Fruit fly (Drosophila melanogaster) whole organism, embryonic: Measurements from ENCODE around the gene Oatp30B.
A peak's percentile ranks its signal among the peaks of the same experiment; 100 is the strongest.

Experiments
- Bdp1 ChIP-seq: fragments of 200-800 bp; sonication (Bioruptor generic); optimal IDR thresholded peaks from 3 replicates; lab custom pipeline; 2016; ENCODE audit warnings: missing biosample characterization, missing genetic modification characterization
- CG10274 ChIP-seq: fragments of 200-800 bp; sonication (Bioruptor generic); optimal IDR thresholded peaks from 3 replicates; lab custom pipeline; 2017; ENCODE audit warnings: missing biosample characterization, mild to moderate bottlenecking, missing genetic modification characterization
- CG10431 ChIP-seq: fragments of 200-800 bp; sonication (Bioruptor generic); optimal IDR thresholded peaks from 3 replicates; lab custom pipeline; 2018; ENCODE audit warnings: missing biosample characterization, mild to moderate bottlenecking, missing genetic modification characterization
- CG10565 ChIP-seq: fragments of 200-800 bp; sonication (Bioruptor generic); optimal IDR thresholded peaks from 3 replicates; lab custom pipeline; 2016; ENCODE audit warnings: missing biosample characterization, mild to moderate bottlenecking, missing genetic modification characterization
- CG10979 ChIP-seq: fragments of 200-800 bp; sonication (Bioruptor generic); optimal IDR thresholded peaks from 2 replicates; lab custom pipeline; 2018; ENCODE audit warnings: missing biosample characterization, mild to moderate bottlenecking, missing genetic modification characterization, moderate library complexity
- CG11085 ChIP-seq: fragments of 200-800 bp; sonication (Bioruptor generic); IDR thresholded peaks from 2 replicates; pipeline ENCODE4 v1.3.6; 2022; ENCODE audit warnings: missing biosample characterization, missing genetic modification characterization
- CG11560 ChIP-seq: fragments of 200-800 bp; sonication (Bioruptor generic); IDR thresholded peaks from 3 replicates; pipeline ENCODE4 v1.3.6; 2022; ENCODE audit warnings: missing biosample characterization, missing genetic modification characterization
- CG12071 ChIP-seq: fragments of 200-800 bp; sonication (Bioruptor generic); optimal IDR thresholded peaks from 3 replicates; lab custom pipeline; 2018; ENCODE audit warnings: missing biosample characterization, mild to moderate bottlenecking, missing genetic modification characterization
- CG12104 ChIP-seq: fragments of 200-800 bp; sonication (Bioruptor generic); optimal IDR thresholded peaks from 3 replicates; lab custom pipeline; 2016; ENCODE audit warnings: missing biosample characterization, missing genetic modification characterization
- CG13287 ChIP-seq: fragments of 200-800 bp; sonication (Bioruptor generic); IDR thresholded peaks from 2 replicates; pipeline ENCODE4 v1.3.6; 2022; ENCODE audit warnings: missing biosample characterization, missing genetic modification characterization; ENCODE audit not compliant: partially characterized antibody
- CG13894 ChIP-seq: fragments of 200-800 bp; sonication (Bioruptor generic); optimal IDR thresholded peaks from 3 replicates; lab custom pipeline; 2018; ENCODE audit warnings: missing biosample characterization, mild to moderate bottlenecking, missing genetic modification characterization, moderate library complexity
- CG14441 ChIP-seq: fragments of 200-800 bp; sonication (Bioruptor generic); IDR thresholded peaks from 2 replicates; pipeline ENCODE4 v1.3.6; 2022; ENCODE audit warnings: missing biosample characterization, missing genetic modification characterization
- CG17361 ChIP-seq: fragments of 200-800 bp; sonication (Bioruptor generic); IDR thresholded peaks from 3 replicates; pipeline ENCODE4 v1.3.6; 2022; ENCODE audit warnings: missing biosample characterization, missing genetic modification characterization
- CG17912 ChIP-seq: fragments of 200-800 bp; sonication (Bioruptor generic); optimal IDR thresholded peaks from 2 replicates; lab custom pipeline; 2018; ENCODE audit warnings: missing biosample characterization, mild to moderate bottlenecking, missing genetic modification characterization
- CG2120 ChIP-seq: fragments of 200-800 bp; sonication (Bioruptor generic); optimal IDR thresholded peaks from 3 replicates; lab custom pipeline; 2016; ENCODE audit warnings: missing biosample characterization, missing genetic modification characterization
- CG6175 ChIP-seq: fragments of 200-800 bp; sonication (Bioruptor generic); IDR thresholded peaks from 3 replicates; pipeline ENCODE4 v1.3.6; 2022; ENCODE audit warnings: missing biosample characterization, missing genetic modification characterization
- CG7556 ChIP-seq: fragments of 200-800 bp; sonication (Bioruptor generic); optimal IDR thresholded peaks from 2 replicates; lab custom pipeline; 2017; ENCODE audit warnings: missing biosample characterization, mild to moderate bottlenecking, missing genetic modification characterization
- CG7786 ChIP-seq: fragments of 200-800 bp; sonication (Bioruptor generic); optimal IDR thresholded peaks from 2 replicates; lab custom pipeline; 2016; ENCODE audit warnings: missing biosample characterization, missing genetic modification characterization
- CG8478 ChIP-seq: fragments of >200 bp; optimal IDR thresholded peaks from 2 replicates; lab custom pipeline; 2018
- CG9876 ChIP-seq: fragments of 200-800 bp; sonication (Bioruptor generic); optimal IDR thresholded peaks from 2 replicates; lab custom pipeline; 2016; ENCODE audit warnings: missing biosample characterization, missing genetic modification characterization
- CTCF ChIP-seq: fragments of 200-800 bp; sonication (Bioruptor generic); optimal IDR thresholded peaks from 2 replicates; lab custom pipeline; 2017; ENCODE audit warnings: missing biosample characterization, mild to moderate bottlenecking, missing genetic modification characterization, moderate library complexity
- Chrac-16 ChIP-seq: fragments of 200-800 bp; sonication (Bioruptor generic); optimal IDR thresholded peaks from 3 replicates; lab custom pipeline; 2016; ENCODE audit warnings: missing biosample characterization, missing genetic modification characterization
- Doc3 ChIP-seq: fragments of 200-800 bp; sonication (Bioruptor generic); IDR thresholded peaks from 3 replicates; pipeline ENCODE4 v1.3.6; 2022; ENCODE audit warnings: missing biosample characterization, missing genetic modification characterization; ENCODE audit not compliant: partially characterized antibody
- Elba2 ChIP-seq: fragments of 200-800 bp; sonication (Bioruptor generic); optimal IDR thresholded peaks from 3 replicates; lab custom pipeline; 2016; ENCODE audit warnings: missing biosample characterization, missing genetic modification characterization
- Ets97D ChIP-seq: fragments of 200-800 bp; sonication (Bioruptor generic); optimal IDR thresholded peaks from 3 replicates; lab custom pipeline; 2016; ENCODE audit warnings: missing biosample characterization, missing genetic modification characterization
- Fer1 ChIP-seq: fragments of 200-800 bp; sonication (Bioruptor generic); optimal IDR thresholded peaks from 2 replicates; lab custom pipeline; 2017; ENCODE audit warnings: missing biosample characterization, mild to moderate bottlenecking, missing genetic modification characterization
- Mad ChIP-seq: fragments of 200-800 bp; sonication (Bioruptor generic); optimal IDR thresholded peaks from 2 replicates; lab custom pipeline; 2016; ENCODE audit warnings: missing biosample characterization, missing genetic modification characterization
- NFAT ChIP-seq: fragments of 200-800 bp; sonication (Bioruptor generic); IDR thresholded peaks from 2 replicates; pipeline ENCODE4 v1.3.6; 2022; ENCODE audit warnings: missing biosample characterization, missing genetic modification characterization
- Oli ChIP-seq: fragments of 200-800 bp; sonication (Bioruptor generic); optimal IDR thresholded peaks from 2 replicates; lab custom pipeline; 2018; ENCODE audit warnings: missing biosample characterization, mild to moderate bottlenecking, missing genetic modification characterization, moderate library complexity
- Pdp1 ChIP-seq, 2 experiments: fragments of 200-800 bp; sonication (Bioruptor generic); optimal IDR thresholded peaks; 3 replicates each; lab custom pipeline; 2016; ENCODE audit warnings: missing biosample characterization in 2 of 2, missing genetic modification characterization in 2 of 2, mild to moderate bottlenecking in 1 of 2, moderate library complexity in 1 of 2
- Ssrp ChIP-seq: fragments of 200-800 bp; sonication (Bioruptor generic); optimal IDR thresholded peaks from 2 replicates; lab custom pipeline; 2018; ENCODE audit warnings: missing biosample characterization, mild to moderate bottlenecking, missing genetic modification characterization, moderate library complexity
- Stat92E ChIP-seq, 3 experiments: fragments of >200 bp in 2 of 3; fragments of 200-800 bp in 1 of 3; sonication (Bioruptor generic) in 1 of 3; optimal IDR thresholded peaks; 2 replicates each; lab custom pipeline; 2017 to 2019; ENCODE audit warnings: missing biosample characterization in 3 of 3, missing genetic modification characterization in 3 of 3, mild to moderate bottlenecking in 1 of 3, moderate library complexity in 1 of 3
- Usf ChIP-seq: fragments of 200-800 bp; sonication (Bioruptor generic); optimal IDR thresholded peaks from 2 replicates; lab custom pipeline; 2017; ENCODE audit warnings: missing genotype, missing biosample characterization, missing genetic modification characterization
- ap ChIP-seq: fragments of 200-800 bp; sonication (Bioruptor generic); IDR thresholded peaks from 2 replicates; pipeline ENCODE4 v1.3.6; 2022; ENCODE audit warnings: missing biosample characterization, missing genetic modification characterization
- bbx ChIP-seq: fragments of 200-800 bp; sonication (Bioruptor generic); IDR thresholded peaks from 2 replicates; pipeline ENCODE4 v1.3.6; 2022; ENCODE audit warnings: missing biosample characterization, missing genetic modification characterization; ENCODE audit not compliant: partially characterized antibody
- bigmax ChIP-seq: fragments of 200-800 bp; sonication (Bioruptor generic); optimal IDR thresholded peaks from 2 replicates; lab custom pipeline; 2018; ENCODE audit warnings: missing biosample characterization, mild to moderate bottlenecking, missing genetic modification characterization
- dysf ChIP-seq: fragments of 200-800 bp; sonication (Bioruptor generic); IDR thresholded peaks from 3 replicates; pipeline ENCODE4 v1.3.6; 2022; ENCODE audit warnings: missing biosample characterization, missing genetic modification characterization
- gfzf ChIP-seq: fragments of 200-800 bp; sonication (Bioruptor generic); optimal IDR thresholded peaks from 2 replicates; lab custom pipeline; 2016; ENCODE audit warnings: missing biosample characterization, mild to moderate bottlenecking, missing genetic modification characterization, moderate library complexity
- hth ChIP-seq: fragments of >200 bp; optimal IDR thresholded peaks from 2 replicates; lab custom pipeline; 2017; ENCODE audit warnings: inconsistent platforms
- ind ChIP-seq: fragments of 200-800 bp; sonication (Bioruptor generic); optimal IDR thresholded peaks from 3 replicates; lab custom pipeline; 2016; ENCODE audit warnings: missing biosample characterization, missing genetic modification characterization
- klu ChIP-seq: fragments of 200-800 bp; sonication (Bioruptor generic); IDR thresholded peaks from 2 replicates; pipeline ENCODE4 v1.3.6; 2022; ENCODE audit warnings: missing biosample characterization, missing genetic modification characterization
- mam ChIP-seq: fragments of 200-800 bp; sonication (Bioruptor generic); optimal IDR thresholded peaks from 3 replicates; lab custom pipeline; 2016; ENCODE audit warnings: missing biosample characterization, missing genetic modification characterization
- nerfin-1 ChIP-seq: fragments of 200-800 bp; sonication (Bioruptor generic); optimal IDR thresholded peaks from 3 replicates; lab custom pipeline; 2019; ENCODE audit warnings: missing biosample characterization, mild to moderate bottlenecking, missing genetic modification characterization, moderate library complexity
- pho ChIP-seq: fragments of 200-800 bp; sonication (Bioruptor generic); optimal IDR thresholded peaks from 2 replicates; lab custom pipeline; 2016; ENCODE audit warnings: missing biosample characterization, missing genetic modification characterization
- phol ChIP-seq: fragments of 200-800 bp; sonication (Bioruptor generic); optimal IDR thresholded peaks from 3 replicates; lab custom pipeline; 2018; ENCODE audit warnings: missing biosample characterization, mild to moderate bottlenecking, missing genetic modification characterization, moderate library complexity
- pum ChIP-seq: fragments of 200-800 bp; sonication (Bioruptor generic); optimal IDR thresholded peaks from 2 replicates; lab custom pipeline; 2016; ENCODE audit warnings: missing biosample characterization, missing genetic modification characterization
- stc ChIP-seq: fragments of 200-800 bp; sonication (Bioruptor generic); IDR thresholded peaks from 2 replicates; pipeline ENCODE4 v1.3.6; 2022; ENCODE audit warnings: missing biosample characterization, missing genetic modification characterization
- tin ChIP-seq: fragments of 200-800 bp; sonication (Bioruptor generic); optimal IDR thresholded peaks from 3 replicates; lab custom pipeline; 2016; ENCODE audit warnings: missing biosample characterization, missing genetic modification characterization
- unpg ChIP-seq: fragments of 200-800 bp; sonication (Bioruptor generic); optimal IDR thresholded peaks from 3 replicates; lab custom pipeline; 2018; ENCODE audit warnings: missing biosample characterization, mild to moderate bottlenecking, missing genetic modification characterization, moderate library complexity
- yki ChIP-seq: fragments of >200 bp; optimal IDR thresholded peaks from 3 replicates; lab custom pipeline; 2018

Oatp30B gene

DNA sequence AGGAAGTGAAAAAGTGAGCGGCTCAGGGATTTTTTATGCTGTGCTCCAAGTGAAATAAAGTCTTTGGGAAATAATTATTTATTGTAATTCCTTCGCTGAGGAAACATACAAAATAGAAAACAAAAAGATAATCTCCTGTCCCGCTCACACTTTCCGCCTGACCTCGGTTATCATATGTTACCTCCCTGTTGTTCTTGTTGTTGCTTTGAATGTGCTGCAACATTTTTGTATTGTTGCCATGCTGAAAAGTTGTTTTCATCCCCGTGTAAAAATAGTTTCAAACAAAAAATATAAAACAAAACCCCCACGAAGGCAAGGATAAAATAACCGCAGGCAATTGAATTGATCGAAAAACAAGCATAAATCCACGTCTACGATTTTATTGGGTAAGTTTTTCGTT is 25.1 kb upstream of the Oatp30B start (continued):
- TF ChIP-seq ap (GFP tag; lab: Robert Waterston, UW) (no peak), Pdp1 (GFP tag; optimal IDR thresholded peaks at IDR 0.05; lab: Kevin White, UChicago) (peak in 1 of 2 experiments; percentile 7), CG11560 (tag; lab: Robert Waterston, UW) (no peak), bbx (GFP tag; lab: Robert Waterston, UW) (no peak), CG12071 (GFP tag; lab: Kevin White, UChicago) (no peak), bigmax (GFP tag; lab: Kevin White, UChicago) (no peak), CG11085 (no peak), CG2120 (GFP tag; lab: Kevin White, UChicago) (no peak), nerfin-1 (tag; lab: Kevin White, UChicago) (peak; percentile 3), CG14441 (GFP tag; lab: Robert Waterston, UW) (no peak), CTCF (GFP tag; lab: Kevin White, UChicago) (no peak), klu (GFP tag; lab: Robert Waterston, UW) (no peak), Doc3 (GFP tag; lab: Robert Waterston, UW) (no peak), phol (no peak), yki (lab: Kevin White, UChicago) (no peak), unpg (GFP tag; lab: Kevin White, UChicago) (no peak), Bdp1 (GFP tag; lab: Kevin White, UChicago) (no peak), Oli (no peak), Stat92E (GFP tag; optimal IDR thresholded peaks at IDR 0.05; lab: Kevin White, UChicago) (peak in 1 of 3 experiments; percentile 4)

DNA sequence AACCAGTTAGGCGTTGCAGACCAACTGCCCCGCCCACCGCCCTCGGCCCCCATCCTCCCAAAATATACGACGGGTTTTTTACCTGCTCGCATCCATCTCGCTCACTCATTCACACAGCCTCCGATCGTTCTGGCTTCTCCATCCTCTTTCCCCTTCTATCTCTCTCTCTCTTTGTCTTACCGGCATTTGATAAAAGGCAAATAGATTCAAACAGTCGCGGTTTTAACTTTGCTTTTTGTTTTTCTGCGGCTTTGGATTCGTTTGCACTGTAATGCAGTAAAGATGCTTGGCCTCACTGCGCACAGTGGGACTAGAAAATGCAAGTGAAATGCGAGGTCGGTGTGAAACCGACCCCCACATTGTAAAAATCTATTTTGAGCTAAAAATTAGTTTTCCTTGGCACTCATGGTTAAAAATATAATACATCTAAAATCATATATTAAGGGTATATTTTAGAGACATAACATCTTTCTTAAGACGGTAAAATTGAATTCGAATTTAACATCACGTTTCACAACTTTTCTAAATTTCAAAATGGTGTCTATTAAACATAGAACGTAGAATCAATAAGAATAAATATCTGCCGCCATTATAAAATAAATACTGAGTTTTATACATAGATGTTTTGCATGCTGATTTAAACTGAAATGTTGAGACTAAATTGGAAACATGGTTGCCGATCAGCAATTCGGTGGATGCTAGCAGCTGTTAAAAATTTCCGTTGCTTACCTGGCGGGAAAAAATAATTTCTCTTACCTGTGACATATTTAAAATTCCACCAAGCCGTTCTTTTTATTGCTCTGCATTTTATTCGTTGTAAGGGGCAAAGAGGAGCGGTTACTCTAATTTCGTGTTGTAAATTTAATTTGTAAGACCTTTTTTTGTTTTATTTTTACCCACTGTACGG is 24.4 kb upstream of the Oatp30B start:
- TF ChIP-seq gfzf (GFP tag; lab: Kevin White, UChicago) (peak; percentile 2), Mad (no peak), Fer1 (no peak), Elba2 (GFP tag; lab: Kevin White, UChicago) (no peak), CG10274 (GFP tag; lab: Kevin White, UChicago) (no peak), CG10565 (GFP tag; lab: Kevin White, UChicago) (no peak), pum (GFP tag; lab: Kevin White, UChicago) (no peak), pho (GFP tag; lab: Kevin White, UChicago) (no peak), CG12104 (GFP tag; lab: Kevin White, UChicago) (no peak), mam (GFP tag; lab: Kevin White, UChicago) (no peak), Chrac-16 (GFP tag; lab: Kevin White, UChicago) (no peak), CG8478 (no peak), tin (GFP tag; lab: Kevin White, UChicago) (peak; percentile 1), stc (GFP tag; lab: Robert Waterston, UW) (0 out of 2 replicates have a peak, but pooled peaks have one; percentile 12), CG17361 (GFP tag; lab: Robert Waterston, UW) (peak; percentile 62; the same call in 2 of the 3 replicates), CG7556 (GFP tag; lab: Kevin White, UChicago) (peak; percentile 6), Ssrp (peak; percentile 19), hth (lab: Kevin White, UChicago) (no peak), CG13287 (no peak; the same call in 1 of the 2 replicates), NFAT (GFP tag; lab: Robert Waterston, UW) (no peak), ind (GFP tag; lab: Kevin White, UChicago) (peak; percentile 31), CG17912 (no peak), dysf (GFP tag; lab: Robert Waterston, UW) (no peak), Usf (GFP tag; lab: Kevin White, UChicago) (no peak), CG7786 (GFP tag; lab: Kevin White, UChicago) (peak; percentile 6), CG13894 (tag; lab: Kevin White, UChicago) (peak; percentile 23), CG10979 (tag; lab: Kevin White, UChicago) (no peak), CG9876 (GFP tag; lab: Kevin White, UChicago) (no peak), CG6175 (no peak), CG10431 (GFP tag; lab: Kevin White, UChicago) (no peak), Ets97D (GFP tag; lab: Kevin White, UChicago) (no peak)
